Fruit fly (Drosophila melanogaster): ENCODE results near the gene Brd.

Brd gene

DNA sequence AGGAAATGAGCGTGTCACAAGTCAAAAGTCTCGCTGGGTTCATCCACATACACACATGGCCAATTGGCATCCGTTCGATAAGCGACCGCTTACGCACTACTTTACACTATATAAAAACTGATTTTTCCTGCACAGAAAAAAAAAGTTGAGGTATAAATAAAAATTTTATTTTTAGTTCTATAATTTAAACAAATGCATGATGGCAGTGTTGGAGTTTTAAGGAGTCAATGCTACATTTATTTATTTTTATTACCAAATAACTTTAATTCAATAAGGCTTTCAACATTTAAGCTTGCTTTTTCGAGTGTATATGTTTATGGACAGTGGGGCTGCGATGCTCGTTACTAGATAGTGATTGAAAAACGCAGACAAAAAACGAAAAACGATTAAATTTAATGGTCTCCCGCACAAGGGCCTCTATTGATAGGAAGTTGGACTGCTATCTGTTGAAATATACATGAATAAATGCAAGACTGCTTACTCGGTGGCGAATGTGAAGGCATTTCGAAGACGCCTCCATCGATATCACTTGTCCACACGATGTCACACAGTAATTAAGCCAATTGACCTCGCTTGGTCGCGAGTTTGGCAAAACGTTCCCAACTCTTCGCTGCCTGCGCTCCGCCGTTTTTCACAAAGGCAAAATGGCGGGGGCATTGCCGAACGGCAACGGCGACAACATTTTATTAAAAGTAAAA, 39.3 kb downstream of the Brd start (continued):
- TF ChIP-seq Kr (GFP tag; optimal IDR thresholded peaks at IDR 0.05) = no peak
- peak; percentile 63 for TF ChIP-seq ttk (GFP tag; IDR thresholded peaks at IDR 0.05)
- no peak for TF ChIP-seq CG3995 (GFP tag; optimal IDR thresholded peaks at IDR 0.05)
- peak; percentile 74 for TF ChIP-seq Fer1 (GFP tag; optimal IDR thresholded peaks at IDR 0.05)
- no peak for TF ChIP-seq sna (GFP tag; IDR thresholded peaks at IDR 0.05; ENCODE audit: partially characterized antibody)
- peak; percentile 71 for TF ChIP-seq CrebB (tag; optimal IDR thresholded peaks at IDR 0.05)
- peak; percentile 20 for TF ChIP-seq cato (GFP tag; optimal IDR thresholded peaks at IDR 0.05; ENCODE audit: borderline replicate concordance)
- peak; percentile 76 for TF ChIP-seq CG10147 (GFP tag; optimal IDR thresholded peaks at IDR 0.05)
- TF ChIP-seq Six4 (GFP tag; optimal IDR thresholded peaks at IDR 0.05) = peak; percentile 66
- TF ChIP-seq slp2 (GFP tag; optimal IDR thresholded peaks at IDR 0.05) = peak; percentile 20
- TF ChIP-seq Ptx1 (GFP tag; IDR thresholded peaks at IDR 0.05) = peak; percentile 82
- TF ChIP-seq en (GFP tag; optimal IDR thresholded peaks at IDR 0.05) = peak; percentile 38
- no peak for TF ChIP-seq CG8478 (optimal IDR thresholded peaks at IDR 0.05)
- no peak for TF ChIP-seq emc (GFP tag; optimal IDR thresholded peaks at IDR 0.05)
- TF ChIP-seq Lpt (GFP tag; optimal IDR thresholded peaks at IDR 0.05) = no peak
- TF ChIP-seq az2 (GFP tag; optimal IDR thresholded peaks at IDR 0.05) = peak; percentile 74
- peak; percentile 54 for TF ChIP-seq CG12219 (GFP tag; optimal IDR thresholded peaks at IDR 0.05)
- peak; percentile 47 for TF ChIP-seq Chrac-16 (GFP tag; optimal IDR thresholded peaks at IDR 0.05)
- TF ChIP-seq wek (GFP tag; optimal IDR thresholded peaks at IDR 0.05) = no peak
- peak; percentile 56 for TF ChIP-seq CG3281 (GFP tag; optimal IDR thresholded peaks at IDR 0.05)
- peak; percentile 43 for TF ChIP-seq ems (GFP tag; optimal IDR thresholded peaks at IDR 0.05)
- TF ChIP-seq Ets97D (GFP tag; optimal IDR thresholded peaks at IDR 0.05) = no peak
- TF ChIP-seq CG11723 (GFP tag; optimal IDR thresholded peaks at IDR 0.05) = peak; percentile 51
- peak; percentile 68; the same call in 1 of the 3 replicates for TF ChIP-seq ase (GFP tag; IDR thresholded peaks at IDR 0.05)
- TF ChIP-seq CG17359 (tag; optimal IDR thresholded peaks at IDR 0.05) = peak; percentile 85
- TF ChIP-seq zen2 (GFP tag; IDR thresholded peaks at IDR 0.05; ENCODE audit: partially characterized antibody) = no peak
- peak; percentile 75 for TF ChIP-seq Fer3 (tag; optimal IDR thresholded peaks at IDR 0.05)
- TF ChIP-seq CG14860 (GFP tag; IDR thresholded peaks at IDR 0.05; ENCODE audit: partially characterized antibody) = no peak
- TF ChIP-seq nmo (GFP tag; optimal IDR thresholded peaks at IDR 0.05) = peak; percentile 84
- 0 out of 2 replicates have a peak, but pooled peaks have one; percentile 63 for TF ChIP-seq Lim3 (GFP tag; IDR thresholded peaks at IDR 0.05)
- no peak for TF ChIP-seq tna (GFP tag; IDR thresholded peaks at IDR 0.05; ENCODE audit: partially characterized antibody)
- TF ChIP-seq cas (GFP tag; IDR thresholded peaks at IDR 0.05) = no peak
- peak; percentile 38; the same call in 1 of the 2 replicates for TF ChIP-seq al (GFP tag; IDR thresholded peaks at IDR 0.05)
- TF ChIP-seq danr (GFP tag; IDR thresholded peaks at IDR 0.05) = peak; percentile 39; the same call in 1 of the 2 replicates
- TF ChIP-seq Taf1 (GFP tag; IDR thresholded peaks at IDR 0.05) = peak; percentile 55; the same call in 1 of the 2 replicates
- no peak for TF ChIP-seq fu2 (GFP tag; optimal IDR thresholded peaks at IDR 0.05)
- no peak for TF ChIP-seq CG7963 (GFP tag; IDR thresholded peaks at IDR 0.05; ENCODE audit: partially characterized antibody)
- TF ChIP-seq gem (tag; optimal IDR thresholded peaks at IDR 0.05) = peak; percentile 93
- no peak for TF ChIP-seq rib (GFP tag; IDR thresholded peaks at IDR 0.05)
- TF ChIP-seq CG6791 (GFP tag; IDR thresholded peaks at IDR 0.05; ENCODE audit: partially characterized antibody) = no peak
- TF ChIP-seq wor (GFP tag; IDR thresholded peaks at IDR 0.05) = peak; percentile 61
- peak; percentile 85 for TF ChIP-seq phol (tag; optimal IDR thresholded peaks at IDR 0.05)
- peak; percentile 69; the same call in 1 of the 3 replicates for TF ChIP-seq CG2199 (GFP tag; IDR thresholded peaks at IDR 0.05)
- TF ChIP-seq CG4282 (GFP tag; optimal IDR thresholded peaks at IDR 0.05) = no peak
- peak; percentile 77 for TF ChIP-seq vvl (GFP tag; IDR thresholded peaks at IDR 0.05)
- TF ChIP-seq bab2 (GFP tag; optimal IDR thresholded peaks at IDR 0.05) = peak; percentile 55
- TF ChIP-seq CG15601 (tag; optimal IDR thresholded peaks at IDR 0.05) = peak; percentile 72
- TF ChIP-seq CG18011 (GFP tag; optimal IDR thresholded peaks at IDR 0.05) = peak; percentile 17
- no peak for TF ChIP-seq BEAF-32 (GFP tag; optimal IDR thresholded peaks at IDR 0.05)
